Fruit fly (Drosophila melanogaster) Kc167 (cell line): Measurements from ENCODE around the gene bab2.

Source experiments
- Sin3A ChIP-seq: fragments of >200 bp; optimal IDR thresholded peaks from 2 replicates; lab custom pipeline; 2018; ENCODE audit warnings: missing external identifiers
- insv ChIP-seq: fragments of >200 bp; optimal IDR thresholded peaks from 3 replicates; lab custom pipeline; 2018; ENCODE audit warnings: missing external identifiers
- psq ChIP-seq: fragments of >200 bp; optimal IDR thresholded peaks from 2 replicates; lab custom pipeline; 2017; ENCODE audit warnings: missing external identifiers

DNA sequence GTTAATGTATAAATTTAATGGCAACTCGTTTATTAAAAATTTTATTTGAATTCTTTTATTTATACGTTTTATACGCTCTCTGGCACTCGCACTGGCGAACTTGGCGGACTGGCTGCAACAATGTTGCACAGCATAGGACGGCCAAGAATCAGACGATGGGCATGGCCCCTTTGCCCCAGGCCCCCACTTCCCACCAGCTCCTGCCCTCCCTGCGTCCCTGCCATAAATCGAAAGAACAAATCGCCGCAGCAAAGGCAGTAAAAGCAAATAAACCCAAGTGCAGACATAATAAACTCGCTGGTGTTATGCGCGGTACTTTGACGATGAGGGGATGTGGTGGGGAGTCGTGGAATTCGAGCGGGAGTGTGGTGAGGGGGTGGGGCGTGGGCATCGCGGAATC lies 58.6 kb downstream of the bab2 start:
- TF ChIP-seq psq (lab: Kevin White, UChicago) = no peak
- TF ChIP-seq Sin3A (lab: Kevin White, UChicago) = no peak
- no peak for TF ChIP-seq insv
